Worm (Caenorhabditis elegans) whole organism, mixed stage, embryonic: ENCODE measurements around the gene K05F6.12.

ENCODE experiments used
- blmp-1 ChIP-seq: fragments of 150-350 bp; optimal IDR thresholded peaks from 2 replicates; lab custom pipeline; 2014; ENCODE audit warnings: missing biosample characterization, missing genetic modification characterization
- ceh-83 ChIP-seq: fragments of 200-800 bp; sonication (Bioruptor generic); optimal IDR thresholded peaks from 2 replicates; lab custom pipeline; 2018; ENCODE audit warnings: mild to moderate bottlenecking, missing genetic modification characterization, missing compliant biosample characterization
- elt-3 ChIP-seq: fragments of 150-350 bp; optimal IDR thresholded peaks from 2 replicates; lab custom pipeline; 2014; ENCODE audit warnings: missing biosample characterization, missing genetic modification characterization
- ham-2 ChIP-seq: fragments of 200-800 bp; sonication (Bioruptor generic); optimal IDR thresholded peaks from 2 replicates; lab custom pipeline; 2018; ENCODE audit warnings: mild to moderate bottlenecking, missing genetic modification characterization, missing compliant biosample characterization
- hlh-1 ChIP-seq: fragments of 150-350 bp; optimal IDR thresholded peaks from 2 replicates; lab custom pipeline; 2014; ENCODE audit warnings: missing biosample characterization, missing genetic modification reagents, missing genetic modification characterization
- lin-13 ChIP-seq: fragments of 150-350 bp; optimal IDR thresholded peaks from 2 replicates; lab custom pipeline; 2014; ENCODE audit warnings: missing biosample characterization, missing genetic modification characterization
- mep-1 ChIP-seq: fragments of 150-350 bp; optimal IDR thresholded peaks from 2 replicates; lab custom pipeline; 2017; ENCODE audit warnings: missing biosample characterization, missing genetic modification reagents, missing genetic modification characterization, inconsistent platforms
- nhr-12 ChIP-seq: fragments of 150-350 bp; optimal IDR thresholded peaks from 2 replicates; lab custom pipeline; 2014; ENCODE audit warnings: missing biosample characterization, missing genetic modification characterization
- nhr-237 ChIP-seq: fragments of 150-350 bp; optimal IDR thresholded peaks from 2 replicates; lab custom pipeline; 2014; ENCODE audit warnings: missing biosample characterization, missing genetic modification characterization
- nhr-28 ChIP-seq: fragments of 150-350 bp; optimal IDR thresholded peaks from 2 replicates; lab custom pipeline; 2014; ENCODE audit warnings: missing biosample characterization, missing genetic modification characterization
- pha-4 ChIP-seq: fragments of 150-350 bp; optimal IDR thresholded peaks from 2 replicates; lab custom pipeline; 2018; ENCODE audit warnings: missing biosample characterization, missing genetic modification reagents, missing genetic modification characterization
- unc-62 ChIP-seq: fragments of 150-350 bp; optimal IDR thresholded peaks from 2 replicates; lab custom pipeline; 2014; ENCODE audit warnings: missing biosample characterization, missing genetic modification reagents, missing genetic modification characterization

DNA sequence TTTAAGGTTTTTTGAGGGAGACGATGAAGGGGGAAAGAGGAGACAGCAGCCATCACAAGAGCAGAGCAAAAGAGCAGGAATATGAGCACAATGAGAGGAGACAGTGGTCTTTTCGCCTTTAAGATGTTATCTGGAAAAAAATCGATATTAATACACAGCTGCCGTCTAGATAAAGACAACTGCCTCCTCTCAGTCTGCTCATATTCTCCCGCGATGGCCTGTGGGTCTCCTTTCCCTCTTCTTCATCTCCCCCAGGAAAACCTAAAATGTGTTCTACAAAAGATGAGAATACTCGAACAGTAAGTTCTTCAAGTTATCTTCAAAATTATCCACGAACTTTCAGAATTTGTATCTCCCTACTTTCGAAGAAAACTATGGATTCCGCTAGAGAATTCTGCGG is 4.8 kb downstream of the K05F6.12 start, which contains the start of the genes fbxb-52 and fbxb-51:
- TF ChIP-seq lin-13 (no peak), pha-4 (tag; lab: Kevin White, UChicago) (no peak), nhr-12 (tag; lab: Kevin White, UChicago) (no peak), nhr-237 (tag; lab: Kevin White, UChicago) (no peak), elt-3 (tag; lab: Kevin White, UChicago) (no peak), unc-62 (GFP tag; lab: Kevin White, UChicago) (no peak), blmp-1 (tag; lab: Kevin White, UChicago) (no peak), mep-1 (no peak), ceh-83 (no peak), hlh-1 (tag; lab: Kevin White, UChicago) (no peak), nhr-28 (tag; lab: Kevin White, UChicago) (no peak), ham-2 (no peak)
